Fruit fly (Drosophila melanogaster): Measurements from ENCODE around the gene mip130.

dm6 chrX:1880139-1880556 is 27.9 kb upstream of the mip130 start, which contains the start of gene Coa8:
- TF ChIP-seq foxo (GFP tag; optimal IDR thresholded peaks at IDR 0.05) (peak in 1 of 2 experiments; percentile 50), CG32264 (GFP tag; optimal IDR thresholded peaks at IDR 0.05) (no peak), Myc (optimal IDR thresholded peaks at IDR 0.05) (no peak), sv (GFP tag; optimal IDR thresholded peaks at IDR 0.05) (no peak), lola (GFP tag; optimal IDR thresholded peaks at IDR 0.05) (no peak), Dfd (GFP tag; optimal IDR thresholded peaks at IDR 0.05) (no peak), HLH106 (tag; optimal IDR thresholded peaks at IDR 0.05) (peak; percentile 53)
